Worm (Caenorhabditis elegans): ENCODE data around the gene rpl-26.
A peak's percentile ranks its signal among the peaks of the same experiment; 100 is the strongest.

rpl-26 gene

ce11 chrII:8603567-8604359 is 1.2 kb downstream of the rpl-26 start, which contains the start of gene suf-1:
suf-1 (plus strand) TSS chrII:8603846.
- TF ChIP-seq dao-5 (tag; optimal IDR thresholded peaks at IDR 0.05): peak; percentile 53
- no peak for TF ChIP-seq him-1 (tag; optimal IDR thresholded peaks at IDR 0.05)
- TF ChIP-seq W03F9.2 (tag; optimal IDR thresholded peaks at IDR 0.05): peak; percentile 37

- TF ChIP-seq dao-5 (tag; optimal IDR thresholded peaks at IDR 0.05) (no peak), W03F9.2 (tag; optimal IDR thresholded peaks at IDR 0.05) (no peak), him-1 (tag; optimal IDR thresholded peaks at IDR 0.05) (no peak)
These were observed 4.0 kb downstream of the rpl-26 start, which contains the start of gene F28C6.8 for ce11 chrII:8606549-8606948. F28C6.8 (plus strand) TSS chrII:8606849.

- TF ChIP-seq dao-5 (tag; optimal IDR thresholded peaks at IDR 0.05) (no peak), W03F9.2 (tag; optimal IDR thresholded peaks at IDR 0.05) (no peak), him-1 (tag; optimal IDR thresholded peaks at IDR 0.05) (no peak)
These were observed 5.1 kb downstream of the rpl-26 start, which contains the start of gene F28C6.10 for ce11 chrII:8607662-8608061. F28C6.10 (plus strand) TSS chrII:8607962.

ce11 chrII:8610085-8610484 is 7.5 kb downstream of the rpl-26 start, which contains the start of gene F28C6.9:
F28C6.9 (minus strand) TSS chrII:8610185.
- TF ChIP-seq him-1 (tag; optimal IDR thresholded peaks at IDR 0.05) (no peak), dao-5 (tag; optimal IDR thresholded peaks at IDR 0.05) (no peak), W03F9.2 (tag; optimal IDR thresholded peaks at IDR 0.05) (no peak)

- TF ChIP-seq W03F9.2 (tag; optimal IDR thresholded peaks at IDR 0.05) (no peak), him-1 (tag; optimal IDR thresholded peaks at IDR 0.05) (no peak)
These were observed 8.0 kb downstream of the rpl-26 start for ce11 chrII:8610585-8610984.

- no peak for TF ChIP-seq dao-5 (tag; optimal IDR thresholded peaks at IDR 0.05)
- TF ChIP-seq W03F9.2 (tag; optimal IDR thresholded peaks at IDR 0.05): no peak
- no peak for TF ChIP-seq him-1 (tag; optimal IDR thresholded peaks at IDR 0.05)
These were observed 8.7 kb downstream of the rpl-26 start for ce11 chrII:8611330-8611729.

- TF ChIP-seq dao-5 (tag; optimal IDR thresholded peaks at IDR 0.05) (no peak), W03F9.2 (tag; optimal IDR thresholded peaks at IDR 0.05) (no peak)
These were observed 9.9 kb downstream of the rpl-26 start, which contains the start of gene T22C8.1 for ce11 chrII:8612470-8612869. T22C8.1 (plus strand) TSS chrII:8612770.

ce11 chrII:8616155-8616554 is 13.6 kb downstream of the rpl-26 start:
- TF ChIP-seq dao-5 (tag; optimal IDR thresholded peaks at IDR 0.05) (no peak), W03F9.2 (tag; optimal IDR thresholded peaks at IDR 0.05) (no peak), him-1 (tag; optimal IDR thresholded peaks at IDR 0.05) (no peak)

- TF ChIP-seq W03F9.2 (tag; optimal IDR thresholded peaks at IDR 0.05): no peak
- TF ChIP-seq him-1 (tag; optimal IDR thresholded peaks at IDR 0.05): no peak
- TF ChIP-seq dao-5 (tag; optimal IDR thresholded peaks at IDR 0.05): no peak
These were observed 14.9 kb downstream of the rpl-26 start, which contains the start of gene chhy-1 for ce11 chrII:8617516-8617915. chhy-1 (minus strand) TSS chrII:8617616.

ce11 chrII:8621883-8622282 is 19.3 kb downstream of the rpl-26 start, which contains the start of gene T22C8.3:
T22C8.3 (minus strand) TSS chrII:8621983.
- TF ChIP-seq him-1 (tag; optimal IDR thresholded peaks at IDR 0.05) (no peak), dao-5 (tag; optimal IDR thresholded peaks at IDR 0.05) (no peak), W03F9.2 (tag; optimal IDR thresholded peaks at IDR 0.05) (no peak)

ce11 chrII:8623396-8623795 is 20.8 kb downstream of the rpl-26 start, which contains the start of gene T22C8.4:
T22C8.4 (minus strand) TSS chrII:8623496.
- no peak for TF ChIP-seq him-1 (tag; optimal IDR thresholded peaks at IDR 0.05)
- no peak for TF ChIP-seq dao-5 (tag; optimal IDR thresholded peaks at IDR 0.05)
- TF ChIP-seq W03F9.2 (tag; optimal IDR thresholded peaks at IDR 0.05): no peak

- TF ChIP-seq dao-5 (tag; optimal IDR thresholded peaks at IDR 0.05) (no peak), him-1 (tag; optimal IDR thresholded peaks at IDR 0.05) (no peak), W03F9.2 (tag; optimal IDR thresholded peaks at IDR 0.05) (no peak)
These were observed 22.6 kb downstream of the rpl-26 start, which contains the start of gene sptf-2 for ce11 chrII:8625163-8625562. sptf-2 (plus strand) TSS chrII:8625459.

ce11 chrII:8626598-8626997 is 24.0 kb downstream of the rpl-26 start:
- TF ChIP-seq dao-5 (tag; optimal IDR thresholded peaks at IDR 0.05): no peak

ce11 chrII:8627907-8628306 is 25.3 kb downstream of the rpl-26 start:
- TF ChIP-seq dao-5 (tag; optimal IDR thresholded peaks at IDR 0.05): no peak
- no peak for TF ChIP-seq him-1 (tag; optimal IDR thresholded peaks at IDR 0.05)
- TF ChIP-seq W03F9.2 (tag; optimal IDR thresholded peaks at IDR 0.05): no peak
